Fruit fly (Drosophila melanogaster) S2 (cell line): ENCODE measurements around the gene SAK.

Source experiments
- CG8478 ChIP-seq: fragments of >200 bp; optimal IDR thresholded peaks from 2 replicates; lab custom pipeline; 2018
- CTCF ChIP-seq, 2 experiments: fragments of >200 bp; optimal IDR thresholded peaks; 2 replicates each; lab custom pipeline; 2018

Gene SAK

dm6 chr3L:21524071-21524889 is 8.6 kb upstream of the SAK start:
- TF ChIP-seq CG8478 (lab: Kevin White, UChicago) (no peak), CTCF (optimal IDR thresholded peaks at IDR 0.05; lab: Kevin White, UChicago) (no peak)

DNA sequence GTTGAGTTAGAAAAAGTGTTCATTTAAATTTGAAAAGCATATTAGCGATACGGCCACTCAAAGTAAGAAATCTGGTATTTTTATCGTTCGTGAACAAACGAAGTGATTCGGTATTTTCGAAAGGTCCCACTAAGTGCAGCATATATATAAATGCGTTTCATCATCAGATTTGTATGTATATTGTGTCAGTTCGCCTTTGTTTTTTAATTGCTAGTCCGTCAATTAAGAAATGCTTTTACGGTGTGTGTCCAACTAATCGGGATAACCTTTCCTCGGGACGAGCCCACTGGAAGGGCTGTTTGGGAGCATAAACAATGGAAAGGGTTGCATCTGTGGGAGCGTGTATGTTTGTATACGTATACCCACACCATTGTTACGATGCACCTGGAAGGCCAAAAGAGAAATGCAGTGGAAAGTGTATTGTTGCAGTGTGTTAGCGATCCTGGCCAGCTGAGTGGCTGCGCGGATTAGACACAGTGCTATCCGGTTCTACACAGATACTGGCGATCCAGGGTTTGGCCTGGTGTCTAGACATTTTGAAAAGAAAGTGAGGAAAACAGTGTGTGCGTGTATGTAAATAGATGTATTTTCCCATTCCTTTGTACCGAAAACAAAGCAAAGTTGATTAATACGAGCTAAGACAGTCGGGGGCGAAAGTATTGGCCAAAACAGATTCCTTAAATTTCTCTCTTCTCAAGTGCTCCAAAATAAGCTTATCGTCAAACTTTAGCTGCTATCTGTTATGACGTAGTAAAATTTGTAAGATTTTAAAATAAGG is 7.6 kb upstream of the SAK start, which contains the start of gene CG7611:
CG7611 (plus strand) TSS at position 128 of the 778 bp plus-strand sequence.
- TF ChIP-seq CTCF (optimal IDR thresholded peaks at IDR 0.05; lab: Kevin White, UChicago) = peak in 1 of 2 experiments; percentile 1
- no peak for TF ChIP-seq CG8478 (lab: Kevin White, UChicago)

DNA sequence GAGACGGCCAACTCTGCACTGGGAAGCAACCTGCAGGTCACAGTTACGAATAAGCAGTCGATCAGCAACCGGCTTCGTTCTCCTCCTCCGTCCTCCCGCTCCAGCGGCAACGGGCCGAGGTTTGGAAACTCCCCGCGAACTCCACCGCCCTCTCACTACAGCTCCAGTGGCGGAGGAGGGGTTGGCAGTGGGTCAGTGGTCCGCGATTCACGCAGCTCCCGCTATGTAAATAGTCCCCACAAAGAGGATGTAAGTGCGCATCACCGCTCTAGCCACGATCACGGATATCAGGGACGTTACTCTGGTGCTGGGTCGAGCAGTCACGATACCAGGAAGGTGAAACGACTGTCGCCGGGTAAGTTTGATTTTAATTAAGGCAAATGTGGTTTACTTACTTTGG is 2.7 kb upstream of the SAK start:
- TF ChIP-seq CTCF (optimal IDR thresholded peaks at IDR 0.05; lab: Kevin White, UChicago) (no peak), CG8478 (lab: Kevin White, UChicago) (no peak)

DNA sequence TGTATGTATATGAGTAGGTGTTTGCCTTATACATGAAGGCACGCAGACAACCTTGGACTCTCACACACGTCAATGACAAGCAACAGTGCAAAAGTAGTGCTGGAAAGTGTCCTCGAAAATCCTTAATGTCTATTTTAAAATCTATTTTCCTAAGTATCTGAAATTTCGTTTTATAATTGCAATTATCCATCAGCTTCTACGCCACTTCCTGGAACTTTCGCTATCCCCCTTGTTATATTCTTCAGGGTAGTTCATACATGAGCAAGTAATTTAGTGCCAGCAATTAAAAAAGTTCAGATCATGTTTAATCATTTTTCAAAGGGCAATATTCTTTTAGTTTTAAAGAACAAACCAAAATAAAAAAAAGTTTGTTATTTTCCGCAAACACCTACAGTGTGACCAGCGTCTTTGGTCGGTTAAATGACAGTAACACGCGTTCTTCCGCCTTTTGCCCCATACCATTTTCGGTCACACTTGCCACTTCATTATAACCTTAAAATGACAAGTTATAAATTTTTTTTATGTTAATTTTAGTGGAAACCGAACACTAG is 1.1 kb upstream of the SAK start:
- no peak for TF ChIP-seq CG8478 (lab: Kevin White, UChicago)
- no peak for TF ChIP-seq CTCF (optimal IDR thresholded peaks at IDR 0.05; lab: Kevin White, UChicago)

dm6 chr3L:21509488-21510122 is 6.1 kb downstream of the SAK start:
- TF ChIP-seq CTCF (optimal IDR thresholded peaks at IDR 0.05; lab: Kevin White, UChicago) = no peak
- TF ChIP-seq CG8478 (lab: Kevin White, UChicago) = no peak

dm6 chr3L:21508621-21509020 is 7.1 kb downstream of the SAK start:
- TF ChIP-seq CTCF (optimal IDR thresholded peaks at IDR 0.05; lab: Kevin White, UChicago) = no peak
- no peak for TF ChIP-seq CG8478 (lab: Kevin White, UChicago)

DNA sequence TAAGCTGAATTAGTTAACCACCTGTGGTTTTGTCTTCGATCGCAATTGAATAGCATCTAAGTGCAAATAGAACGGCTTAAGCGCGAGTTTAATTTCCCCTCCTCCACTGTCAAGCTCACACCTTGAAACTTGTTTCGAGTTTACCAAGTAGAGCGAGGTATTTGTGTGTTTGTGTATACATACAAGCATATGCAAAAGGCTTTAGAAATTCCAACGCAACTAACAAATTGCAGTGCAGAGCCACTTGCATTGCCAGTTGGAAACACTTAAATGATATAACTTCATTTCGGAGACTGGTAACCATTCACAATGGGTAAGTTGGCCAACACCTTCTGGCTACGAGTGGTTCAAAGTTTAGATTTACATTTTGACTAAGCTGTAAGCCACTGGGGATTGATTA is 7.7 kb downstream of the SAK start:
- TF ChIP-seq CTCF (optimal IDR thresholded peaks at IDR 0.05; lab: Kevin White, UChicago) (no peak), CG8478 (lab: Kevin White, UChicago) (no peak)

dm6 chr3L:21507354-21507928 is 8.2 kb downstream of the SAK start, which contains the start of the genes Glg1 and M6:
TSS of gene Glg1 (minus strand) at chr3L:21507538.
TSS of gene M6 (plus strand) at chr3L:21507852.
- TF ChIP-seq CG8478 (lab: Kevin White, UChicago) (no peak), CTCF (optimal IDR thresholded peaks at IDR 0.05; lab: Kevin White, UChicago) (peak; percentile 27 to 47)

dm6 chr3L:21501928-21502327 is 13.8 kb downstream of the SAK start:
- TF ChIP-seq CTCF (optimal IDR thresholded peaks at IDR 0.05; lab: Kevin White, UChicago) = no peak
- no peak for TF ChIP-seq CG8478 (lab: Kevin White, UChicago)

dm6 chr3L:21501172-21501571 is 14.5 kb downstream of the SAK start, which contains the start of gene Est-Q:
TSS of gene Est-Q (plus strand) at chr3L:21501421.
- TF ChIP-seq CG8478 (lab: Kevin White, UChicago) (no peak), CTCF (optimal IDR thresholded peaks at IDR 0.05; lab: Kevin White, UChicago) (no peak)

DNA sequence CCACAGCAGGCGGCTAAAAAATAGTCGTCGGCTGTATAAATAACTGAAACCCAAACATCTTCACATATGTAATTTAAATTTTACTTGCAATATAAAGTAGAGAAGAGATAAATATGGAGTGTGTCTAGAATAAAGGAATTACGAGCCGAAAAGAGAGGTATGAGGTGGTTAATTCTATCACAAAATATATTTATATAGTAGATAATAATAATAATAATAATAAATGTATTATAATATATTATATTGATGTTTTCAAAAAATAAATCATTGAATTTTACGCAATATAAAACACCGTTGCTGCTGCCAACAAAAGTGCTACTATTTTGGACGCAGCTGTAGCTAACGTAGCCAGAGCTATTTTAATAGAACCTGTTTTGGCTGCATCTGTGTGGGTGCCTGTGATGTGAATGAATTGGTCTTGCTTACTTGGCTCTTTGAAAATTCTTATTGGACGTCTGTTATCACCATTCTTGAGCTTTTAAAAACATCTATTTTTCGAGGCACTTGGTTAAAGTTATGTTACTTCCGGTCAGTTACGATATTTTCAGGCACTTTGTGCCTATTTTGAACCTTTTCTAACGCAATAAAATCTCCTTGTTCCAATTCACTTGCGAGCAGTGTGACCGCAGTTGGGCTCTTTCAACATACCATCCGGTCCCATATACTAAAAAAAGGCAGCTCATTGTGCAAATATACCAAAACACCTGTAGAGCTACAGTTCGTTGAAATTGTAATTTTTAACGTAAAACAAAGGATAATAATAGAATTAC is 18.6 kb downstream of the SAK start, which contains the start of gene Hr78:
Hr78 (minus strand) TSS at position 630 of the 770 bp plus-strand sequence.
- TF ChIP-seq CTCF (optimal IDR thresholded peaks at IDR 0.05; lab: Kevin White, UChicago) = no peak
- TF ChIP-seq CG8478 (lab: Kevin White, UChicago) = no peak

DNA sequence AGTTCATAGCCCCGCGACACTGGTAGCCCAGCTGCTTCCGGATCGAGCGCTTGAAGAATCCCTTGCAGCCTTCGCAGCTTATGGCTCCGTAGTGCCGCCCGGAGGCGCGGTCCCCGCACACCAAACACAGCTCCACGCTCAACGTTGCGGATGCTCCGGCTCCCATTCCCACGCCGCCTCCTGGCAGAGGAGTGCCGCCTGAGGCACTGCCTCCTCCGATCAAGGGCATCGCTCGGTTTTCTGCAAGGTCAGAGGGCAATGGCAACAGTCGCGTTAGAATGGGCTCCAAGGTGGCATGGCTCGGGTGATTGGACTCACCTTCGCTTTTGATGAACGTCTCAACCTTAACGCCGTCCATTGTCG is 19.2 kb downstream of the SAK start:
- TF ChIP-seq CG8478 (lab: Kevin White, UChicago) = no peak
- TF ChIP-seq CTCF (optimal IDR thresholded peaks at IDR 0.05; lab: Kevin White, UChicago) = no peak

- no peak for TF ChIP-seq CTCF (optimal IDR thresholded peaks at IDR 0.05; lab: Kevin White, UChicago)
- TF ChIP-seq CG8478 (lab: Kevin White, UChicago) = no peak
These were observed 22.9 kb downstream of the SAK start, which contains the start of the genes CG7202 and CG7519 for dm6 chr3L:21492723-21493316. TSS of gene CG7202 (minus strand) at chr3L:21492773. TSS of gene CG7519 (plus strand) at chr3L:21493083.
